Fruit fly (Drosophila melanogaster) whole organism, embryonic: ENCODE results near the gene CG8236.

ENCODE experiments used
- CG11247 ChIP-seq: fragments of 200-800 bp; sonication (Bioruptor generic); IDR thresholded peaks from 2 replicates; pipeline ENCODE4 v1.3.6; 2022; ENCODE audit warnings: missing biosample characterization, missing genetic modification characterization
- CG11696 ChIP-seq: fragments of 200-800 bp; sonication (Bioruptor generic); IDR thresholded peaks from 2 replicates; pipeline ENCODE4 v1.3.6; 2022; ENCODE audit warnings: missing biosample characterization, missing genetic modification characterization
- CG12155 ChIP-seq: fragments of 200-800 bp; sonication (Bioruptor generic); optimal IDR thresholded peaks from 3 replicates; lab custom pipeline; 2016; ENCODE audit warnings: missing biosample characterization, missing genetic modification characterization
- CG12236 ChIP-seq: fragments of 200-800 bp; sonication (Bioruptor generic); optimal IDR thresholded peaks from 2 replicates; lab custom pipeline; 2016; ENCODE audit warnings: missing biosample characterization, missing genetic modification characterization
- CG13775 ChIP-seq: fragments of 200-800 bp; sonication (Bioruptor generic); optimal IDR thresholded peaks from 3 replicates; lab custom pipeline; 2017; ENCODE audit warnings: missing biosample characterization, mild to moderate bottlenecking, missing genetic modification characterization
- CG15696 ChIP-seq: fragments of 200-800 bp; sonication (Bioruptor generic); optimal IDR thresholded peaks from 2 replicates; lab custom pipeline; 2019; ENCODE audit warnings: missing biosample characterization, mild to moderate bottlenecking, missing genetic modification characterization, moderate library complexity
- CG16863 ChIP-seq: fragments of 200-800 bp; sonication (Bioruptor generic); optimal IDR thresholded peaks from 3 replicates; lab custom pipeline; 2016; ENCODE audit warnings: missing biosample characterization, missing genetic modification characterization
- CG17612 ChIP-seq: fragments of 200-800 bp; sonication (Bioruptor generic); IDR thresholded peaks from 2 replicates; pipeline ENCODE4 v1.3.6; 2022; ENCODE audit warnings: missing biosample characterization, missing genetic modification characterization
- CG2199 ChIP-seq: fragments of 200-800 bp; sonication (Bioruptor generic); IDR thresholded peaks from 3 replicates; pipeline ENCODE4 v1.3.6; 2022; ENCODE audit warnings: missing biosample characterization, missing genetic modification characterization
- CG32767 ChIP-seq: fragments of 200-800 bp; sonication (Bioruptor generic); IDR thresholded peaks from 2 replicates; pipeline ENCODE4 v1.3.6; 2022; ENCODE audit warnings: missing biosample characterization, missing genetic modification characterization
- CG34376 ChIP-seq: fragments of 200-800 bp; sonication (Bioruptor generic); optimal IDR thresholded peaks from 2 replicates; lab custom pipeline; 2018; ENCODE audit warnings: missing biosample characterization, mild to moderate bottlenecking, missing genetic modification characterization
- CG3995 ChIP-seq: fragments of 200-800 bp; sonication (Bioruptor generic); optimal IDR thresholded peaks from 3 replicates; lab custom pipeline; 2016; ENCODE audit warnings: missing biosample characterization, missing genetic modification characterization
- CG4854 ChIP-seq: fragments of 200-800 bp; sonication (Bioruptor generic); optimal IDR thresholded peaks from 2 replicates; lab custom pipeline; 2016; ENCODE audit warnings: missing biosample characterization, missing genetic modification characterization, inconsistent platforms
- CG8388 ChIP-seq: fragments of 200-800 bp; sonication (Bioruptor generic); optimal IDR thresholded peaks from 2 replicates; lab custom pipeline; 2019; ENCODE audit warnings: missing biosample characterization, mild to moderate bottlenecking, missing genetic modification characterization, moderate library complexity
- CG9437 ChIP-seq: fragments of 200-800 bp; sonication (Bioruptor generic); optimal IDR thresholded peaks from 2 replicates; lab custom pipeline; 2018; ENCODE audit warnings: missing biosample characterization, mild to moderate bottlenecking, missing genetic modification characterization
- CG9727 ChIP-seq: fragments of 200-800 bp; sonication (Bioruptor generic); optimal IDR thresholded peaks from 3 replicates; lab custom pipeline; 2017; ENCODE audit warnings: missing biosample characterization, mild to moderate bottlenecking, missing genetic modification characterization
- CG9817 ChIP-seq: fragments of 200-800 bp; sonication (Bioruptor generic); optimal IDR thresholded peaks from 2 replicates; lab custom pipeline; 2018; ENCODE audit warnings: missing biosample characterization, mild to moderate bottlenecking, missing genetic modification characterization, moderate library complexity
- CG9876 ChIP-seq: fragments of 200-800 bp; sonication (Bioruptor generic); optimal IDR thresholded peaks from 2 replicates; lab custom pipeline; 2016; ENCODE audit warnings: missing biosample characterization, missing genetic modification characterization
- Dll ChIP-seq: fragments of 200-800 bp; sonication (Bioruptor generic); IDR thresholded peaks from 4 replicates; pipeline ENCODE4 v1.3.6; 2022; ENCODE audit warnings: missing biosample characterization, missing genetic modification characterization; ENCODE audit not compliant: partially characterized antibody
- Eip74EF ChIP-seq, 2 experiments: fragments of 200-800 bp in 1 of 2; fragments of >200 bp in 1 of 2; sonication (Bioruptor generic) in 1 of 2; optimal IDR thresholded peaks; 2 replicates each; lab custom pipeline; 2017 to 2019; ENCODE audit warnings: missing biosample characterization in 2 of 2, missing genetic modification characterization in 2 of 2, mild to moderate bottlenecking in 1 of 2, moderate library complexity in 1 of 2
- Ets65A ChIP-seq: fragments of 200-800 bp; sonication (Bioruptor generic); peaks from one replicate; lab custom pipeline; 2016; ENCODE audit warnings: missing biosample characterization, missing genetic modification characterization
- Hr51 ChIP-seq, 2 experiments: fragments of 200-800 bp; sonication (Bioruptor generic); optimal IDR thresholded peaks; 2 replicates in 1 of 2; 3 replicates in 1 of 2; lab custom pipeline; 2016 to 2018; ENCODE audit warnings: missing biosample characterization in 2 of 2, missing genetic modification characterization in 2 of 2, mild to moderate bottlenecking in 1 of 2, moderate library complexity in 1 of 2
- Jarid2 ChIP-seq: fragments of 200-800 bp; sonication (Bioruptor generic); optimal IDR thresholded peaks from 3 replicates; lab custom pipeline; 2017; ENCODE audit warnings: mild to moderate bottlenecking, missing biosample characterization, missing genetic modification reagents, missing genetic modification characterization
- MBD-R2 ChIP-seq: fragments of 200-800 bp; sonication (Bioruptor generic); IDR thresholded peaks from 2 replicates; pipeline ENCODE4 v1.3.6; 2022; ENCODE audit warnings: missing biosample characterization, missing genetic modification characterization
- Mad ChIP-seq: fragments of 200-800 bp; sonication (Bioruptor generic); optimal IDR thresholded peaks from 2 replicates; lab custom pipeline; 2016; ENCODE audit warnings: missing biosample characterization, missing genetic modification characterization
- Max ChIP-seq: fragments of 200-800 bp; sonication (Bioruptor generic); optimal IDR thresholded peaks from 2 replicates; lab custom pipeline; 2016; ENCODE audit warnings: missing biosample characterization, mild to moderate bottlenecking, missing genetic modification characterization
- Med ChIP-seq: fragments of 200-800 bp; sonication (Bioruptor generic); peaks from one replicate; lab custom pipeline; 2016; ENCODE audit warnings: missing biosample characterization, missing genetic modification characterization, mild to moderate bottlenecking, inconsistent platforms, moderate library complexity
- Mrtf ChIP-seq: fragments of 200-800 bp; sonication (Bioruptor generic); IDR thresholded peaks from 3 replicates; pipeline ENCODE4 v1.3.6; 2022; ENCODE audit warnings: missing biosample characterization, missing genetic modification characterization
- NfI ChIP-seq: fragments of 200-800 bp; sonication (Bioruptor generic); optimal IDR thresholded peaks from 3 replicates; lab custom pipeline; 2018; ENCODE audit warnings: missing biosample characterization, mild to moderate bottlenecking, missing genetic modification characterization, moderate library complexity
- Usf ChIP-seq: fragments of 200-800 bp; sonication (Bioruptor generic); optimal IDR thresholded peaks from 2 replicates; lab custom pipeline; 2017; ENCODE audit warnings: missing genotype, missing biosample characterization, missing genetic modification characterization
- Xrp1 ChIP-seq: fragments of 200-800 bp; sonication (Bioruptor generic); IDR thresholded peaks from 2 replicates; pipeline ENCODE4 v1.3.6; 2022; ENCODE audit warnings: missing biosample characterization, missing genetic modification characterization
- abd-A ChIP-seq: fragments of 200-800 bp; sonication (Bioruptor generic); optimal IDR thresholded peaks from 3 replicates; lab custom pipeline; 2019; ENCODE audit warnings: missing biosample characterization, mild to moderate bottlenecking, missing genetic modification characterization, moderate library complexity
- amos ChIP-seq: fragments of 200-800 bp; sonication (Bioruptor generic); IDR thresholded peaks from 2 replicates; pipeline ENCODE4 v1.3.6; 2022; ENCODE audit warnings: missing biosample characterization, missing genetic modification characterization; ENCODE audit not compliant: partially characterized antibody
- croc ChIP-seq: fragments of 200-800 bp; sonication (Bioruptor generic); conservative IDR thresholded peaks from 3 replicates; pipeline ENCODE4 v1.3.6; 2022; ENCODE audit warnings: missing biosample characterization, missing genetic modification characterization
- ems ChIP-seq: fragments of 200-800 bp; sonication (Bioruptor generic); optimal IDR thresholded peaks from 3 replicates; lab custom pipeline; 2016; ENCODE audit warnings: missing biosample characterization, missing genetic modification characterization
- fd102C ChIP-seq: fragments of 200-800 bp; sonication (Bioruptor generic); optimal IDR thresholded peaks from 2 replicates; lab custom pipeline; 2018; ENCODE audit warnings: missing biosample characterization, mild to moderate bottlenecking, missing genetic modification characterization, moderate library complexity
- grau ChIP-seq: fragments of 200-800 bp; optimal IDR thresholded peaks from 3 replicates; lab custom pipeline; 2019; ENCODE audit warnings: missing biosample characterization, mild to moderate bottlenecking, missing genetic modification characterization, moderate library complexity
- ham ChIP-seq: fragments of 200-800 bp; sonication (Bioruptor generic); IDR thresholded peaks from 2 replicates; pipeline ENCODE4 v1.3.6; 2022; ENCODE audit warnings: missing biosample characterization, missing genetic modification characterization
- hb ChIP-seq: fragments of 200-800 bp; sonication (Bioruptor generic); IDR thresholded peaks from 3 replicates; pipeline ENCODE4 v1.3.6; 2022; ENCODE audit warnings: missing biosample characterization, missing genetic modification characterization; ENCODE audit not compliant: partially characterized antibody
- hbn ChIP-seq: fragments of 200-800 bp; sonication (Bioruptor generic); IDR thresholded peaks from 2 replicates; pipeline ENCODE4 v1.3.6; 2022; ENCODE audit warnings: missing biosample characterization, missing genetic modification characterization; ENCODE audit not compliant: partially characterized antibody
- lmd ChIP-seq: fragments of 200-800 bp; sonication (Bioruptor generic); IDR thresholded peaks from 2 replicates; pipeline ENCODE4 v1.3.6; 2022; ENCODE audit warnings: missing biosample characterization, missing genetic modification characterization
- pnt ChIP-seq: fragments of 200-800 bp; sonication (Bioruptor generic); optimal IDR thresholded peaks from 3 replicates; lab custom pipeline; 2016; ENCODE audit warnings: missing biosample characterization, missing genetic modification characterization
- rib ChIP-seq: fragments of 200-800 bp; sonication (Bioruptor generic); IDR thresholded peaks from 2 replicates; pipeline ENCODE4 v1.3.6; 2022; ENCODE audit warnings: missing biosample characterization, missing genetic modification characterization
- tio ChIP-seq: fragments of 200-800 bp; sonication (Bioruptor generic); optimal IDR thresholded peaks from 2 replicates; lab custom pipeline; 2017; ENCODE audit warnings: missing biosample characterization, missing genetic modification characterization, inconsistent platforms
- toy ChIP-seq: fragments of 200-800 bp; sonication (Bioruptor generic); IDR thresholded peaks from 2 replicates; pipeline ENCODE4 v1.3.6; 2022; ENCODE audit warnings: missing biosample characterization, missing genetic modification characterization
- trh ChIP-seq: fragments of 200-800 bp; sonication (Bioruptor generic); optimal IDR thresholded peaks from 2 replicates; lab custom pipeline; 2016; ENCODE audit warnings: missing biosample characterization, missing genetic modification characterization
- ttk ChIP-seq: fragments of 200-800 bp; sonication (Bioruptor generic); IDR thresholded peaks from 2 replicates; pipeline ENCODE4 v2.1.2; 2022; ENCODE audit warnings: missing biosample characterization, missing genetic modification characterization
- vfl ChIP-seq: fragments of 200-800 bp; sonication (Bioruptor generic); optimal IDR thresholded peaks from 2 replicates; lab custom pipeline; 2016; ENCODE audit warnings: missing biosample characterization, missing genetic modification characterization
- zen2 ChIP-seq: fragments of 200-800 bp; sonication (Bioruptor generic); IDR thresholded peaks from 3 replicates; pipeline ENCODE4 v1.3.6; 2022; ENCODE audit warnings: missing biosample characterization, missing genetic modification characterization; ENCODE audit not compliant: partially characterized antibody

The CG8236 gene

dm6 chr3R:8820428-8820912 lies 51.3 kb downstream of the CG8236 start, which contains the start of gene aqz (continued):
- TF ChIP-seq CG3995 (GFP tag; lab: Kevin White, UChicago) (no peak), Eip74EF (GFP tag; optimal IDR thresholded peaks at IDR 0.05; lab: Kevin White, UChicago) (peak in 1 of 2 experiments; percentile 87), amos (GFP tag; lab: Robert Waterston, UW) (peak; percentile 73; the same call in 1 of the 2 replicates), grau (peak; percentile 55), CG4854 (GFP tag; lab: Kevin White, UChicago) (peak; percentile 54), CG15696 (no peak), Xrp1 (peak; percentile 38; the same call in 1 of the 2 replicates), tio (peak; percentile 7), CG12236 (GFP tag; lab: Kevin White, UChicago) (peak; percentile 21), Mrtf (no peak; the same call in 1 of the 3 replicates), CG2199 (peak; percentile 95; the same call in 2 of the 3 replicates), Mad (GFP tag; lab: Kevin White, UChicago) (peak; percentile 68), MBD-R2 (peak; percentile 69), zen2 (GFP tag; lab: Robert Waterston, UW) (no peak), trh (GFP tag; lab: Kevin White, UChicago) (peak; percentile 25), CG34376 (peak; percentile 91), Med (peak; percentile 96), Ets65A (GFP tag; lab: Kevin White, UChicago) (peak; percentile 95), CG9817 (tag; lab: Kevin White, UChicago) (peak; percentile 66), lmd (no peak; the same call in 1 of the 2 replicates), CG8388 (GFP tag; lab: Kevin White, UChicago) (peak; percentile 12), abd-A (tag; lab: Kevin White, UChicago) (no peak), CG16863 (GFP tag; lab: Kevin White, UChicago) (peak; percentile 33), hbn (no peak; the same call in 1 of the 2 replicates), CG12155 (peak; percentile 8), CG9727 (GFP tag; lab: Kevin White, UChicago) (peak; percentile 41), pnt (GFP tag; lab: Kevin White, UChicago) (peak; percentile 15), CG9876 (GFP tag; lab: Kevin White, UChicago) (peak; percentile 40), rib (GFP tag; lab: Robert Waterston, UW) (peak; percentile 83), CG32767 (GFP tag; lab: Robert Waterston, UW) (peak; percentile 98), croc (no peak), CG9437 (GFP tag; lab: Kevin White, UChicago) (no peak), CG13775 (GFP tag; lab: Kevin White, UChicago) (peak; percentile 18), hb (GFP tag; lab: Robert Waterston, UW) (no peak), Dll (GFP tag; lab: Robert Waterston, UW) (peak; percentile 49; the same call in 1 of the 4 replicates), Usf (GFP tag; lab: Kevin White, UChicago) (no peak), ems (GFP tag; lab: Kevin White, UChicago) (peak; percentile 74), fd102C (GFP tag; lab: Kevin White, UChicago) (peak; percentile 47), CG11696 (GFP tag; lab: Robert Waterston, UW) (peak; percentile 45; the same call in 1 of the 2 replicates), Jarid2 (GFP tag; lab: Kevin White, UChicago) (peak; percentile 88), vfl (peak; percentile 55), NfI (peak; percentile 64), ham (peak; percentile 49; the same call in 1 of the 2 replicates), toy (GFP tag; lab: Robert Waterston, UW) (no peak), CG17612 (GFP tag; lab: Robert Waterston, UW) (peak; percentile 19; the same call in 1 of the 2 replicates), Hr51 (GFP tag; optimal IDR thresholded peaks at IDR 0.05; lab: Kevin White, UChicago) (peak in 1 of 2 experiments; percentile 59), Max (no peak), CG11247 (GFP tag; lab: Robert Waterston, UW) (peak; percentile 73), ttk (GFP tag; lab: Robert Waterston, UW) (peak; percentile 57; the same call in 1 of the 2 replicates)
